Worm (Caenorhabditis elegans): ENCODE measurements around the gene W09B6.4.

The W09B6.4 gene

ce11 chrII:1170842-1171241 is 30.2 kb upstream of the W09B6.4 start:
- no peak for TF ChIP-seq lin-39 (tag; optimal IDR thresholded peaks at IDR 0.05)
- no peak for TF ChIP-seq elt-2 (tag; optimal IDR thresholded peaks at IDR 0.05)
- TF ChIP-seq snpc-4 (tag; optimal IDR thresholded peaks at IDR 0.05), result no peak
- TF ChIP-seq jun-1 (tag; optimal IDR thresholded peaks at IDR 0.05), result no peak
- no peak for TF ChIP-seq eor-1 (tag; optimal IDR thresholded peaks at IDR 0.05)
- no peak for TF ChIP-seq lsy-12 (tag; optimal IDR thresholded peaks at IDR 0.05)
- TF ChIP-seq pha-4 (tag; optimal IDR thresholded peaks at IDR 0.05), result no peak
- TF ChIP-seq ZK546.5 (tag; optimal IDR thresholded peaks at IDR 0.05), result no peak

ce11 chrII:1163275-1163674 is 22.6 kb upstream of the W09B6.4 start, which contains the start of gene T23F4.2:
T23F4.2 (plus strand) TSS chrII:1163575.
- TF ChIP-seq nhr-76 (tag; optimal IDR thresholded peaks at IDR 0.05) (no peak), nhr-12 (tag; optimal IDR thresholded peaks at IDR 0.05) (no peak), ztf-11 (tag; optimal IDR thresholded peaks at IDR 0.05) (no peak), ceh-9 (tag; optimal IDR thresholded peaks at IDR 0.05) (no peak), lin-39 (tag; optimal IDR thresholded peaks at IDR 0.05) (no peak), egl-27 (tag; optimal IDR thresholded peaks at IDR 0.05) (no peak)

- peak; percentile 48 for TF ChIP-seq jun-1 (tag; optimal IDR thresholded peaks at IDR 0.05)
- TF ChIP-seq pqm-1 (tag; optimal IDR thresholded peaks at IDR 0.05), result peak; percentile 46
- TF ChIP-seq elt-3 (tag; optimal IDR thresholded peaks at IDR 0.05), result no peak
- TF ChIP-seq elt-2 (tag; optimal IDR thresholded peaks at IDR 0.05), result peak; percentile 92
Measured at ce11 chrII:1159718-1160117, 19.1 kb upstream of the W09B6.4 start.

- no peak for TF ChIP-seq mdl-1 (tag; optimal IDR thresholded peaks at IDR 0.05)
- TF ChIP-seq lin-39 (tag; optimal IDR thresholded peaks at IDR 0.05), result no peak
- no peak for TF ChIP-seq pqm-1 (tag; optimal IDR thresholded peaks at IDR 0.05)
- no peak for TF ChIP-seq ztf-11 (tag; optimal IDR thresholded peaks at IDR 0.05)
- TF ChIP-seq aly-2 (tag; optimal IDR thresholded peaks at IDR 0.05), result no peak
- no peak for TF ChIP-seq ceh-82 (tag; optimal IDR thresholded peaks at IDR 0.05)
- no peak for TF ChIP-seq ama-1 (optimal IDR thresholded peaks at IDR 0.05)
- TF ChIP-seq fos-1 (tag; optimal IDR thresholded peaks at IDR 0.05), result no peak
- no peak for TF ChIP-seq pha-4 (tag; optimal IDR thresholded peaks at IDR 0.05)
- TF ChIP-seq lin-15B (tag; optimal IDR thresholded peaks at IDR 0.05), result no peak
Measured at ce11 chrII:1157135-1157534, 16.5 kb upstream of the W09B6.4 start.

ce11 chrII:1153299-1153698 is 12.7 kb upstream of the W09B6.4 start:
- no peak for TF ChIP-seq fkh-2 (tag; optimal IDR thresholded peaks at IDR 0.05)
- no peak for TF ChIP-seq jun-1 (tag; optimal IDR thresholded peaks at IDR 0.05)
- TF ChIP-seq pha-4 (tag; optimal IDR thresholded peaks at IDR 0.05), result no peak
- no peak for TF ChIP-seq mdl-1 (tag; optimal IDR thresholded peaks at IDR 0.05)
- TF ChIP-seq pqm-1 (tag; optimal IDR thresholded peaks at IDR 0.05), result no peak
- no peak for TF ChIP-seq ztf-11 (tag; optimal IDR thresholded peaks at IDR 0.05)
- TF ChIP-seq nhr-237 (tag; optimal IDR thresholded peaks at IDR 0.05), result no peak
- TF ChIP-seq aly-2 (tag; optimal IDR thresholded peaks at IDR 0.05), result no peak
- no peak for TF ChIP-seq nhr-23 (tag; optimal IDR thresholded peaks at IDR 0.05)
- TF ChIP-seq egl-5 (tag; optimal IDR thresholded peaks at IDR 0.05), result no peak
- no peak for TF ChIP-seq ceh-28 (tag; optimal IDR thresholded peaks at IDR 0.05)
- no peak for TF ChIP-seq hmg-11 (tag; optimal IDR thresholded peaks at IDR 0.05)
- no peak for TF ChIP-seq sea-2 (GFP tag; optimal IDR thresholded peaks at IDR 0.05)
- TF ChIP-seq ZK546.5 (tag; optimal IDR thresholded peaks at IDR 0.05), result no peak
- no peak for TF ChIP-seq unc-62 (GFP tag; optimal IDR thresholded peaks at IDR 0.05)
- TF ChIP-seq nhr-76 (tag; optimal IDR thresholded peaks at IDR 0.05), result no peak
- TF ChIP-seq elt-2 (tag; optimal IDR thresholded peaks at IDR 0.05), result no peak
- no peak for TF ChIP-seq lsy-12 (tag; optimal IDR thresholded peaks at IDR 0.05)

- TF ChIP-seq lin-15B (tag; optimal IDR thresholded peaks at IDR 0.05) (no peak), fos-1 (tag; optimal IDR thresholded peaks at IDR 0.05) (no peak), elt-2 (tag; optimal IDR thresholded peaks at IDR 0.05) (peak; percentile 30)
Measured at ce11 chrII:1152732-1153131, 12.1 kb upstream of the W09B6.4 start.

ce11 chrII:1151810-1152209 is 11.2 kb upstream of the W09B6.4 start:
- TF ChIP-seq skn-1 (tag; optimal IDR thresholded peaks at IDR 0.05) (no peak), nhr-77 (tag; optimal IDR thresholded peaks at IDR 0.05) (no peak), ztf-4 (tag; optimal IDR thresholded peaks at IDR 0.05) (no peak), fkh-10 (GFP tag; optimal IDR thresholded peaks at IDR 0.05) (no peak), lsy-12 (tag; optimal IDR thresholded peaks at IDR 0.05) (no peak), ztf-11 (tag; optimal IDR thresholded peaks at IDR 0.05) (no peak), nhr-11 (tag; optimal IDR thresholded peaks at IDR 0.05) (no peak), ceh-28 (tag; optimal IDR thresholded peaks at IDR 0.05) (no peak), unc-39 (tag; optimal IDR thresholded peaks at IDR 0.05) (no peak)

Measured in whole organism, L3 larva.